Fruit fly (Drosophila melanogaster) whole organism, embryonic: ENCODE results near the gene Sry-alpha.

Experiments used
- Ada2b ChIP-seq: fragments of 200-800 bp; sonication (Bioruptor generic); IDR thresholded peaks from 2 replicates; pipeline ENCODE4 v1.3.6; 2022; ENCODE audit warnings: missing biosample characterization, missing genetic modification characterization
- Atf-2 ChIP-seq: fragments of 200-800 bp; sonication (Bioruptor generic); optimal IDR thresholded peaks from 2 replicates; lab custom pipeline; 2016; ENCODE audit warnings: missing biosample characterization, missing genetic modification characterization
- B-H1 ChIP-seq: fragments of 200-800 bp; sonication (Bioruptor generic); IDR thresholded peaks from 3 replicates; pipeline ENCODE4 v1.3.6; 2022; ENCODE audit warnings: missing biosample characterization, missing genetic modification characterization
- CG10274 ChIP-seq: fragments of 200-800 bp; sonication (Bioruptor generic); optimal IDR thresholded peaks from 3 replicates; lab custom pipeline; 2017; ENCODE audit warnings: missing biosample characterization, mild to moderate bottlenecking, missing genetic modification characterization
- CG10462 ChIP-seq: fragments of 200-800 bp; sonication (Bioruptor generic); optimal IDR thresholded peaks from 2 replicates; lab custom pipeline; 2016; ENCODE audit warnings: missing biosample characterization, missing genetic modification characterization
- CG10979 ChIP-seq: fragments of 200-800 bp; sonication (Bioruptor generic); optimal IDR thresholded peaks from 2 replicates; lab custom pipeline; 2018; ENCODE audit warnings: missing biosample characterization, mild to moderate bottlenecking, missing genetic modification characterization, moderate library complexity
- CG11085 ChIP-seq: fragments of 200-800 bp; sonication (Bioruptor generic); IDR thresholded peaks from 2 replicates; pipeline ENCODE4 v1.3.6; 2022; ENCODE audit warnings: missing biosample characterization, missing genetic modification characterization
- CG11456 ChIP-seq: fragments of 200-800 bp; sonication (Bioruptor generic); IDR thresholded peaks from 3 replicates; pipeline ENCODE4 v1.3.6; 2022; ENCODE audit warnings: missing biosample characterization, missing genetic modification characterization
- CG11695 ChIP-seq: fragments of 200-800 bp; sonication (Bioruptor generic); IDR thresholded peaks from 3 replicates; pipeline ENCODE4 v1.3.6; 2022; ENCODE audit warnings: missing biosample characterization, missing genetic modification characterization
- CG14965 ChIP-seq: fragments of 200-800 bp; sonication (Bioruptor generic); optimal IDR thresholded peaks from 2 replicates; lab custom pipeline; 2016; ENCODE audit warnings: missing biosample characterization, missing genetic modification characterization, borderline replicate concordance
- CG15696 ChIP-seq: fragments of 200-800 bp; sonication (Bioruptor generic); optimal IDR thresholded peaks from 2 replicates; lab custom pipeline; 2019; ENCODE audit warnings: missing biosample characterization, mild to moderate bottlenecking, missing genetic modification characterization, moderate library complexity
- CG1602 ChIP-seq: fragments of 200-800 bp; sonication (Bioruptor generic); optimal IDR thresholded peaks from 3 replicates; lab custom pipeline; 2016; ENCODE audit warnings: missing biosample characterization, missing genetic modification characterization
- CG17186 ChIP-seq: fragments of 200-800 bp; sonication (Bioruptor generic); optimal IDR thresholded peaks from 3 replicates; lab custom pipeline; 2017; ENCODE audit warnings: missing biosample characterization, missing genetic modification reagents, missing genetic modification characterization
- CG18011 ChIP-seq: fragments of 200-800 bp; sonication (Bioruptor generic); optimal IDR thresholded peaks from 2 replicates; lab custom pipeline; 2017; ENCODE audit warnings: missing biosample characterization, missing genetic modification characterization, mild to moderate bottlenecking, moderate library complexity, missing genotype
- CG18262 ChIP-seq: fragments of 200-800 bp; optimal IDR thresholded peaks from 3 replicates; lab custom pipeline; 2019; ENCODE audit warnings: missing biosample characterization, mild to moderate bottlenecking, missing genetic modification characterization, moderate library complexity
- CG2116 ChIP-seq: fragments of 200-800 bp; sonication (Bioruptor generic); optimal IDR thresholded peaks from 3 replicates; lab custom pipeline; 2018; ENCODE audit warnings: missing biosample characterization, mild to moderate bottlenecking, missing genetic modification characterization
- CG31388 ChIP-seq: fragments of 200-800 bp; sonication (Bioruptor generic); optimal IDR thresholded peaks from 2 replicates; lab custom pipeline; 2016; ENCODE audit warnings: missing biosample characterization, missing genetic modification characterization
- CG32767 ChIP-seq: fragments of 200-800 bp; sonication (Bioruptor generic); IDR thresholded peaks from 2 replicates; pipeline ENCODE4 v1.3.6; 2022; ENCODE audit warnings: missing biosample characterization, missing genetic modification characterization
- CG4328 ChIP-seq: fragments of 200-800 bp; sonication (Bioruptor generic); optimal IDR thresholded peaks from 3 replicates; lab custom pipeline; 2017; ENCODE audit warnings: missing biosample characterization, missing genetic modification reagents, missing genetic modification characterization
- CG7556 ChIP-seq: fragments of 200-800 bp; sonication (Bioruptor generic); optimal IDR thresholded peaks from 2 replicates; lab custom pipeline; 2017; ENCODE audit warnings: missing biosample characterization, mild to moderate bottlenecking, missing genetic modification characterization
- CkIIα-i1 ChIP-seq: fragments of 200-800 bp; sonication (Bioruptor generic); IDR thresholded peaks from 2 replicates; pipeline ENCODE4 v1.3.6; 2022; ENCODE audit warnings: missing biosample characterization, missing genetic modification characterization
- HHEX ChIP-seq: fragments of 200-800 bp; sonication (Bioruptor generic); optimal IDR thresholded peaks from 3 replicates; lab custom pipeline; 2017; ENCODE audit warnings: missing biosample characterization, mild to moderate bottlenecking, missing genetic modification characterization, missing genetic modification reagents
- Jarid2 ChIP-seq: fragments of 200-800 bp; sonication (Bioruptor generic); optimal IDR thresholded peaks from 3 replicates; lab custom pipeline; 2017; ENCODE audit warnings: mild to moderate bottlenecking, missing biosample characterization, missing genetic modification reagents, missing genetic modification characterization
- Max ChIP-seq: fragments of 200-800 bp; sonication (Bioruptor generic); optimal IDR thresholded peaks from 2 replicates; lab custom pipeline; 2016; ENCODE audit warnings: missing biosample characterization, mild to moderate bottlenecking, missing genetic modification characterization
- Nf-YC ChIP-seq: fragments of 200-800 bp; optimal IDR thresholded peaks from 3 replicates; lab custom pipeline; 2019; ENCODE audit warnings: missing biosample characterization, mild to moderate bottlenecking, missing genetic modification characterization, moderate library complexity
- PHDP ChIP-seq: fragments of 200-800 bp; sonication (Bioruptor generic); optimal IDR thresholded peaks from 3 replicates; lab custom pipeline; 2018; ENCODE audit warnings: missing biosample characterization, mild to moderate bottlenecking, missing genetic modification characterization, moderate library complexity
- Ravus ChIP-seq: fragments of 200-800 bp; sonication (Bioruptor generic); IDR thresholded peaks from 2 replicates; pipeline ENCODE4 v1.3.6; 2022; ENCODE audit warnings: missing biosample characterization, missing genetic modification characterization
- Rfx ChIP-seq: fragments of 200-800 bp; sonication (Bioruptor generic); IDR thresholded peaks from 2 replicates; pipeline ENCODE4 v1.3.6; 2022; ENCODE audit warnings: missing biosample characterization, missing genetic modification characterization
- Six4 ChIP-seq: fragments of 200-800 bp; sonication (Bioruptor generic); optimal IDR thresholded peaks from 2 replicates; lab custom pipeline; 2016; ENCODE audit warnings: missing biosample characterization, missing genetic modification characterization
- Tbp ChIP-seq: fragments of >200 bp; optimal IDR thresholded peaks from 2 replicates; lab custom pipeline; 2018; ENCODE audit warnings: missing biosample characterization, missing genetic modification characterization
- Xbp1 ChIP-seq: fragments of 200-800 bp; sonication (Bioruptor generic); optimal IDR thresholded peaks from 3 replicates; lab custom pipeline; 2016; ENCODE audit warnings: missing biosample characterization, mild to moderate bottlenecking, missing genetic modification characterization
- amos ChIP-seq: fragments of 200-800 bp; sonication (Bioruptor generic); IDR thresholded peaks from 2 replicates; pipeline ENCODE4 v1.3.6; 2022; ENCODE audit warnings: missing biosample characterization, missing genetic modification characterization; ENCODE audit not compliant: partially characterized antibody
- ase ChIP-seq: fragments of 200-800 bp; sonication (Bioruptor generic); IDR thresholded peaks from 3 replicates; pipeline ENCODE4 v1.3.6; 2022; ENCODE audit warnings: missing biosample characterization, missing genetic modification characterization
- ash1 ChIP-seq: fragments of 200-800 bp; sonication (Bioruptor generic); optimal IDR thresholded peaks from 2 replicates; lab custom pipeline; 2018; ENCODE audit warnings: missing biosample characterization, mild to moderate bottlenecking, missing genetic modification characterization
- br ChIP-seq: fragments of >200 bp; optimal IDR thresholded peaks from 2 replicates; lab custom pipeline; 2017
- cg ChIP-seq: fragments of 200-800 bp; sonication (Bioruptor generic); optimal IDR thresholded peaks from 3 replicates; lab custom pipeline; 2019; ENCODE audit warnings: missing biosample characterization, mild to moderate bottlenecking, missing genetic modification characterization, moderate library complexity
- chinmo ChIP-seq: fragments of 200-800 bp; sonication (Bioruptor generic); IDR thresholded peaks from 4 replicates; pipeline ENCODE4 v1.3.6; 2022; ENCODE audit warnings: missing biosample characterization, missing genetic modification characterization; ENCODE audit not compliant: partially characterized antibody
- cwo ChIP-seq: fragments of 200-800 bp; sonication (Bioruptor generic); optimal IDR thresholded peaks from 3 replicates; lab custom pipeline; 2017; ENCODE audit warnings: missing biosample characterization, missing genetic modification characterization, mild to moderate bottlenecking, moderate library complexity, missing genetic modification reagents
- danr ChIP-seq: fragments of 200-800 bp; sonication (Bioruptor generic); IDR thresholded peaks from 2 replicates; pipeline ENCODE4 v1.3.6; 2022; ENCODE audit warnings: missing biosample characterization, missing genetic modification characterization
- dm ChIP-seq: fragments of 200-800 bp; sonication (Bioruptor generic); optimal IDR thresholded peaks from 3 replicates; lab custom pipeline; 2016; ENCODE audit warnings: missing biosample characterization, missing genetic modification characterization
- dysf ChIP-seq: fragments of 200-800 bp; sonication (Bioruptor generic); IDR thresholded peaks from 3 replicates; pipeline ENCODE4 v1.3.6; 2022; ENCODE audit warnings: missing biosample characterization, missing genetic modification characterization
- fru ChIP-seq: fragments of >200 bp; optimal IDR thresholded peaks from 2 replicates; lab custom pipeline; 2017
- ftz-f1 ChIP-seq: fragments of 200-800 bp; sonication (Bioruptor generic); optimal IDR thresholded peaks from 2 replicates; lab custom pipeline; 2016; ENCODE audit warnings: missing biosample characterization, missing genetic modification characterization
- grau ChIP-seq: fragments of 200-800 bp; optimal IDR thresholded peaks from 3 replicates; lab custom pipeline; 2019; ENCODE audit warnings: missing biosample characterization, mild to moderate bottlenecking, missing genetic modification characterization, moderate library complexity
- gsb-n ChIP-seq: fragments of 200-800 bp; sonication (Bioruptor generic); optimal IDR thresholded peaks from 3 replicates; lab custom pipeline; 2018; ENCODE audit warnings: missing biosample characterization, mild to moderate bottlenecking, missing genetic modification characterization
- hth ChIP-seq: fragments of >200 bp; optimal IDR thresholded peaks from 2 replicates; lab custom pipeline; 2017; ENCODE audit warnings: inconsistent platforms
- lab ChIP-seq: fragments of 200-800 bp; sonication (Bioruptor generic); optimal IDR thresholded peaks from 3 replicates; lab custom pipeline; 2017; ENCODE audit warnings: missing biosample characterization, missing genetic modification characterization, mild to moderate bottlenecking, moderate library complexity, missing genetic modification reagents
- mirr ChIP-seq: fragments of 200-800 bp; sonication (Bioruptor generic); optimal IDR thresholded peaks from 3 replicates; lab custom pipeline; 2018; ENCODE audit warnings: missing biosample characterization, mild to moderate bottlenecking, missing genetic modification characterization
- nmo ChIP-seq: fragments of 200-800 bp; sonication (Bioruptor generic); optimal IDR thresholded peaks from 2 replicates; lab custom pipeline; 2018; ENCODE audit warnings: missing biosample characterization, mild to moderate bottlenecking, missing genetic modification characterization, moderate library complexity
- pho ChIP-seq: fragments of 200-800 bp; sonication (Bioruptor generic); optimal IDR thresholded peaks from 2 replicates; lab custom pipeline; 2016; ENCODE audit warnings: missing biosample characterization, missing genetic modification characterization
- seq ChIP-seq: fragments of 200-800 bp; sonication (Bioruptor generic); IDR thresholded peaks from 2 replicates; pipeline ENCODE4 v1.3.6; 2022; ENCODE audit warnings: missing biosample characterization, missing genetic modification characterization
- sna ChIP-seq: fragments of 200-800 bp; sonication (Bioruptor generic); IDR thresholded peaks from 2 replicates; pipeline ENCODE4 v1.3.6; 2022; ENCODE audit warnings: missing biosample characterization, missing genetic modification characterization; ENCODE audit not compliant: partially characterized antibody
- twi ChIP-seq: fragments of 200-800 bp; optimal IDR thresholded peaks from 2 replicates; lab custom pipeline; 2019; ENCODE audit warnings: missing biosample characterization, mild to moderate bottlenecking, missing genetic modification characterization, moderate library complexity

The Sry-alpha gene

DNA sequence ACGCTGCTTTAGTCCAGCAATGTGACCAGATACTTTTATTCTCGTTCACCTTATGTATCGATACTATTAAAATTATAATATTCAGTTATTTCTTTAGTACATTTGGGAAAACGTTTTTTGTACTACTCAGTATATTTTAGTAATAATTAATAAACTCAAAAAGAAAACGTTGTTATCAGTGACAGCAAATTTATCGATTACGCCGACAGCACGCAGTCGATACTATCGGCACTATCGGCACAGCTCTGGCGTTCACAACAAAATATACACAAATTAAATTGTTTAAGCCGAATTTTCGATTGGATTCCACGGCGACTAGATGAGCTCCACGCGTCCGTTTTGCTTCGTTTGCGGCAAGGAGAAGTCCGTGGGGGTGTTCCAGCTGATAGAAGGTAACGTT, at the start of gene Sry-alpha, which contains the start of the genes janA and Sry-beta (continued):
- TF ChIP-seq chinmo (GFP tag; lab: Robert Waterston, UW), result peak; percentile 99
- TF ChIP-seq B-H1 (GFP tag; lab: Robert Waterston, UW), result no peak
- TF ChIP-seq ash1 (GFP tag; lab: Kevin White, UChicago), result no peak
- TF ChIP-seq CG11456 (GFP tag; lab: Robert Waterston, UW), result no peak
- TF ChIP-seq pho (GFP tag; lab: Kevin White, UChicago), result no peak
- TF ChIP-seq HHEX (GFP tag; lab: Kevin White, UChicago), result no peak
- TF ChIP-seq fru, result no peak
- TF ChIP-seq CkIIα-i1, result no peak
- TF ChIP-seq hth (lab: Kevin White, UChicago), result no peak
- TF ChIP-seq cwo, result no peak
- TF ChIP-seq CG2116 (GFP tag; lab: Kevin White, UChicago), result peak; percentile 86
- peak; percentile 100 for TF ChIP-seq sna
- no peak for TF ChIP-seq Six4 (GFP tag; lab: Kevin White, UChicago)
- no peak for TF ChIP-seq CG1602 (GFP tag; lab: Kevin White, UChicago)
- no peak for TF ChIP-seq mirr (GFP tag; lab: Kevin White, UChicago)
- TF ChIP-seq Ravus, result no peak
- TF ChIP-seq CG15696 (tag; lab: Kevin White, UChicago), result no peak
- TF ChIP-seq CG11085 (GFP tag; lab: Robert Waterston, UW), result no peak
- no peak for TF ChIP-seq Max (GFP tag; lab: Kevin White, UChicago)
- no peak for TF ChIP-seq CG11695 (GFP tag; lab: Robert Waterston, UW)
- TF ChIP-seq grau (tag; lab: Kevin White, UChicago), result no peak
- no peak for TF ChIP-seq twi (tag; lab: Kevin White, UChicago)
- no peak for TF ChIP-seq dm (GFP tag; lab: Kevin White, UChicago)
- no peak for TF ChIP-seq gsb-n
- no peak for TF ChIP-seq dysf (GFP tag; lab: Robert Waterston, UW)
- no peak for TF ChIP-seq Atf-2 (GFP tag; lab: Kevin White, UChicago)
- TF ChIP-seq CG10274 (GFP tag; lab: Kevin White, UChicago), result no peak
- no peak for TF ChIP-seq ase (GFP tag; lab: Robert Waterston, UW)
- TF ChIP-seq CG18262 (tag; lab: Kevin White, UChicago), result no peak
- TF ChIP-seq Jarid2 (GFP tag; lab: Kevin White, UChicago), result no peak
- no peak for TF ChIP-seq Xbp1 (GFP tag; lab: Kevin White, UChicago)
- TF ChIP-seq PHDP (tag; lab: Kevin White, UChicago), result no peak
- TF ChIP-seq seq (GFP tag; lab: Robert Waterston, UW), result no peak
- peak; percentile 69 for TF ChIP-seq CG32767 (GFP tag; lab: Robert Waterston, UW)
- TF ChIP-seq Nf-YC (tag; lab: Kevin White, UChicago), result peak; percentile 17
- no peak for TF ChIP-seq Ada2b (GFP tag; lab: Robert Waterston, UW)
- no peak for TF ChIP-seq CG10462 (GFP tag; lab: Kevin White, UChicago)
- no peak for TF ChIP-seq lab (GFP tag; lab: Kevin White, UChicago)
- TF ChIP-seq CG7556 (GFP tag; lab: Kevin White, UChicago), result no peak
- TF ChIP-seq danr, result no peak
- peak; percentile 99 for TF ChIP-seq amos (GFP tag; lab: Robert Waterston, UW)
- peak; percentile 44 for TF ChIP-seq Rfx (GFP tag; lab: Robert Waterston, UW)
- peak; percentile 47 for TF ChIP-seq nmo (GFP tag; lab: Kevin White, UChicago)
- TF ChIP-seq CG18011 (GFP tag; lab: Kevin White, UChicago), result no peak
- no peak for TF ChIP-seq CG4328 (GFP tag; lab: Kevin White, UChicago)
- TF ChIP-seq br (lab: Kevin White, UChicago), result no peak
- no peak for TF ChIP-seq cg (GFP tag; lab: Kevin White, UChicago)
- no peak for TF ChIP-seq ftz-f1
- no peak for TF ChIP-seq CG14965 (GFP tag; lab: Kevin White, UChicago)
- TF ChIP-seq Tbp (GFP tag; lab: Kevin White, UChicago), result no peak
- TF ChIP-seq CG17186 (GFP tag; lab: Kevin White, UChicago), result peak; percentile 38
- TF ChIP-seq CG10979, result peak; percentile 7
- TF ChIP-seq CG31388 (GFP tag; lab: Kevin White, UChicago), result no peak
